Fruit fly (Drosophila melanogaster): ENCODE measurements around the gene Zcchc7.

The Zcchc7 gene

dm6 chr3L:16842087-16842567 is 3.1 kb upstream of the Zcchc7 start, which contains the start of gene TSG101 (continued):
- no peak for TF ChIP-seq ERR (GFP tag; optimal IDR thresholded peaks at IDR 0.05)
- TF ChIP-seq CG33213 (GFP tag; optimal IDR thresholded peaks at IDR 0.05) = peak; percentile 34
- no peak for TF ChIP-seq CG1647 (GFP tag; optimal IDR thresholded peaks at IDR 0.05)
- TF ChIP-seq Sry-δ (GFP tag; optimal IDR thresholded peaks at IDR 0.05) = peak; percentile 54
- TF ChIP-seq gsb (GFP tag; IDR thresholded peaks at IDR 0.05) = no peak
- no peak for TF ChIP-seq NFAT (GFP tag; IDR thresholded peaks at IDR 0.05)
- no peak for TF ChIP-seq CG11723 (GFP tag; optimal IDR thresholded peaks at IDR 0.05)
- TF ChIP-seq CG43689 (GFP tag; IDR thresholded peaks at IDR 0.05) = no peak
- no peak for TF ChIP-seq Fer2 (tag; optimal IDR thresholded peaks at IDR 0.05)
- no peak for TF ChIP-seq CG8478 (optimal IDR thresholded peaks at IDR 0.05)
- no peak for TF ChIP-seq CG12744 (GFP tag; optimal IDR thresholded peaks at IDR 0.05)
- TF ChIP-seq CG14710 (tag; optimal IDR thresholded peaks at IDR 0.05) = peak; percentile 60
- no peak for TF ChIP-seq Nf-YA (GFP tag; IDR thresholded peaks at IDR 0.05)
- TF ChIP-seq ATbp (GFP tag; optimal IDR thresholded peaks at IDR 0.05) = no peak
- peak; percentile 85 for TF ChIP-seq CG2116 (GFP tag; optimal IDR thresholded peaks at IDR 0.05)
- peak; percentile 66 for TF ChIP-seq CoRest (tag; optimal IDR thresholded peaks at IDR 0.05)
- TF ChIP-seq Meics (GFP tag; optimal IDR thresholded peaks at IDR 0.05) = no peak
- no peak for TF ChIP-seq ind (GFP tag; optimal IDR thresholded peaks at IDR 0.05)
- no peak for TF ChIP-seq CG7372 (GFP tag; IDR thresholded peaks at IDR 0.05)
- peak in 1 of 2 experiments; percentile 21 for TF ChIP-seq Pdp1 (GFP tag; optimal IDR thresholded peaks at IDR 0.05)
- TF ChIP-seq vfl (GFP tag; optimal IDR thresholded peaks at IDR 0.05) = no peak
- no peak for TF ChIP-seq CG4820 (GFP tag; optimal IDR thresholded peaks at IDR 0.05)
- no peak for TF ChIP-seq PHDP (tag; optimal IDR thresholded peaks at IDR 0.05)
- no peak for TF ChIP-seq seq (GFP tag; IDR thresholded peaks at IDR 0.05)
- no peak for TF ChIP-seq CG6813 (GFP tag; optimal IDR thresholded peaks at IDR 0.05)
- peak; percentile 5 for TF ChIP-seq CG15601 (tag; optimal IDR thresholded peaks at IDR 0.05)
- TF ChIP-seq gcm (GFP tag; optimal IDR thresholded peaks at IDR 0.05) = no peak
- peak; percentile 43 for TF ChIP-seq CG15514 (GFP tag; optimal IDR thresholded peaks at IDR 0.05)
- TF ChIP-seq grau (tag; optimal IDR thresholded peaks at IDR 0.05) = peak; percentile 10
- no peak for TF ChIP-seq Six4 (GFP tag; optimal IDR thresholded peaks at IDR 0.05)
- TF ChIP-seq crc (GFP tag; optimal IDR thresholded peaks at IDR 0.05) = no peak
- TF ChIP-seq HLH4C (GFP tag; IDR thresholded peaks at IDR 0.05; ENCODE audit: partially characterized antibody) = no peak
- peak; percentile 16 for TF ChIP-seq Nf-YC (tag; optimal IDR thresholded peaks at IDR 0.05)
- TF ChIP-seq ttk (GFP tag; IDR thresholded peaks at IDR 0.05) = no peak
- TF ChIP-seq CG4617 (GFP tag; optimal IDR thresholded peaks at IDR 0.05; ENCODE audit: borderline replicate concordance) = peak; percentile 66
- no peak for TF ChIP-seq kni (GFP tag; optimal IDR thresholded peaks at IDR 0.05)
- no peak for TF ChIP-seq HLH54F (GFP tag; optimal IDR thresholded peaks at IDR 0.05)
- TF ChIP-seq CG17361 (GFP tag; IDR thresholded peaks at IDR 0.05) = peak; percentile 43; the same call in 2 of the 3 replicates
- no peak for TF ChIP-seq Opbp (GFP tag; IDR thresholded peaks at IDR 0.05; ENCODE audit: partially characterized antibody)
- no peak for TF ChIP-seq Camta (GFP tag; optimal IDR thresholded peaks at IDR 0.05)
- peak; percentile 24 for TF ChIP-seq CG12391 (tag; optimal IDR thresholded peaks at IDR 0.05)
- TF ChIP-seq Dek (tag; optimal IDR thresholded peaks at IDR 0.05) = peak; percentile 1
- peak; percentile 4 for TF ChIP-seq CG8924 (tag; optimal IDR thresholded peaks at IDR 0.05)
- TF ChIP-seq sens-2 (GFP tag; IDR thresholded peaks at IDR 0.05) = no peak
- TF ChIP-seq CG2678 (tag; optimal IDR thresholded peaks at IDR 0.05) = no peak
- TF ChIP-seq CG14667 (GFP tag; IDR thresholded peaks at IDR 0.05) = no peak
- TF ChIP-seq CG10267 (tag; optimal IDR thresholded peaks at IDR 0.05) = peak; percentile 25
- TF ChIP-seq CG15269 (tag; optimal IDR thresholded peaks at IDR 0.05) = no peak
- TF ChIP-seq Ets97D (GFP tag; optimal IDR thresholded peaks at IDR 0.05) = peak; percentile 27
- TF ChIP-seq CG14014 (GFP tag; IDR thresholded peaks at IDR 0.05) = no peak
- TF ChIP-seq pzg (GFP tag; optimal IDR thresholded peaks at IDR 0.05) = peak; percentile 76

Measured in whole organism, embryonic.